Worm (Caenorhabditis elegans) whole organism, mixed stage, embryonic: ENCODE results near the gene hars-1.

Source experiments
- M03D4.4 ChIP-seq: sonication (generic microtip); optimal IDR thresholded peaks from 2 replicates; lab custom pipeline; 2017; ENCODE audit warnings: mild to moderate bottlenecking, missing genetic modification characterization, missing compliant biosample characterization
- bed-3 ChIP-seq: fragments of 200-800 bp; sonication (Bioruptor generic); optimal IDR thresholded peaks from 3 replicates; lab custom pipeline; 2018; ENCODE audit warnings: mild to moderate bottlenecking, missing genetic modification characterization, moderate library complexity, missing compliant biosample characterization
- blmp-1 ChIP-seq: fragments of 150-350 bp; optimal IDR thresholded peaks from 2 replicates; lab custom pipeline; 2014; ENCODE audit warnings: missing biosample characterization, missing genetic modification characterization
- ceh-39 ChIP-seq: fragments of 150-350 bp; optimal IDR thresholded peaks from 2 replicates; lab custom pipeline; 2014; ENCODE audit warnings: missing biosample characterization, missing genetic modification characterization
- ceh-83 ChIP-seq: fragments of 200-800 bp; sonication (Bioruptor generic); optimal IDR thresholded peaks from 2 replicates; lab custom pipeline; 2018; ENCODE audit warnings: mild to moderate bottlenecking, missing genetic modification characterization, missing compliant biosample characterization
- ces-1 ChIP-seq: fragments of 150-350 bp; optimal IDR thresholded peaks from 2 replicates; lab custom pipeline; 2014; ENCODE audit warnings: missing biosample characterization, missing genetic modification reagents, missing genetic modification characterization
- cnd-1 ChIP-seq: fragments of 200-800 bp; sonication (Bioruptor generic); optimal IDR thresholded peaks from 2 replicates; lab custom pipeline; 2018; ENCODE audit warnings: mild to moderate bottlenecking, missing genetic modification characterization, missing compliant biosample characterization
- drap-1 ChIP-seq: fragments of 200-800 bp; sonication (Bioruptor generic); optimal IDR thresholded peaks from 3 replicates; lab custom pipeline; 2018; ENCODE audit warnings: mild to moderate bottlenecking, missing genetic modification characterization, missing compliant biosample characterization
- elt-1 ChIP-seq: sonication (generic microtip); optimal IDR thresholded peaks from 2 replicates; lab custom pipeline; 2017; ENCODE audit warnings: missing genetic modification characterization, mild to moderate bottlenecking, missing compliant biosample characterization, antibody characterized with exemption, moderate library complexity, borderline replicate concordance; ENCODE audit not compliant: insufficient read depth
- flh-1 ChIP-seq: fragments of 200-800 bp; sonication (Bioruptor generic); optimal IDR thresholded peaks from 2 replicates; lab custom pipeline; 2018; ENCODE audit warnings: mild to moderate bottlenecking, missing genetic modification characterization, moderate library complexity, missing compliant biosample characterization
- ham-2 ChIP-seq: fragments of 200-800 bp; sonication (Bioruptor generic); optimal IDR thresholded peaks from 2 replicates; lab custom pipeline; 2018; ENCODE audit warnings: mild to moderate bottlenecking, missing genetic modification characterization, missing compliant biosample characterization
- hlh-1 ChIP-seq: fragments of 150-350 bp; optimal IDR thresholded peaks from 2 replicates; lab custom pipeline; 2014; ENCODE audit warnings: missing biosample characterization, missing genetic modification reagents, missing genetic modification characterization
- lin-13 ChIP-seq: fragments of 150-350 bp; optimal IDR thresholded peaks from 2 replicates; lab custom pipeline; 2014; ENCODE audit warnings: missing biosample characterization, missing genetic modification characterization
- lin-32 ChIP-seq: fragments of 200-800 bp; sonication (Bioruptor generic); optimal IDR thresholded peaks from 2 replicates; lab custom pipeline; 2018; ENCODE audit warnings: mild to moderate bottlenecking, missing genetic modification characterization, missing compliant biosample characterization
- lsy-2 ChIP-seq: fragments of 150-350 bp; optimal IDR thresholded peaks from 2 replicates; lab custom pipeline; 2014; ENCODE audit warnings: missing biosample characterization, missing genetic modification characterization
- mab-5 ChIP-seq: fragments of 150-350 bp; optimal IDR thresholded peaks from 2 replicates; lab custom pipeline; 2014; ENCODE audit warnings: missing biosample characterization, missing genetic modification characterization
- mls-2 ChIP-seq: sonication (generic microtip); optimal IDR thresholded peaks from 2 replicates; lab custom pipeline; 2016; ENCODE audit warnings: mild to moderate bottlenecking, missing genetic modification characterization, moderate library complexity, missing compliant biosample characterization
- nhr-12 ChIP-seq: fragments of 150-350 bp; optimal IDR thresholded peaks from 2 replicates; lab custom pipeline; 2014; ENCODE audit warnings: missing biosample characterization, missing genetic modification characterization
- nhr-237 ChIP-seq: fragments of 150-350 bp; optimal IDR thresholded peaks from 2 replicates; lab custom pipeline; 2014; ENCODE audit warnings: missing biosample characterization, missing genetic modification characterization
- nhr-28 ChIP-seq: fragments of 150-350 bp; optimal IDR thresholded peaks from 2 replicates; lab custom pipeline; 2014; ENCODE audit warnings: missing biosample characterization, missing genetic modification characterization
- nhr-76 ChIP-seq: sonication (generic microtip); optimal IDR thresholded peaks from 2 replicates; lab custom pipeline; 2017; ENCODE audit warnings: missing biosample characterization, missing genetic modification characterization
- pha-4 ChIP-seq: fragments of 150-350 bp; optimal IDR thresholded peaks from 2 replicates; lab custom pipeline; 2018; ENCODE audit warnings: missing biosample characterization, missing genetic modification reagents, missing genetic modification characterization
- sem-2 ChIP-seq: fragments of 200-800 bp; sonication (Bioruptor generic); optimal IDR thresholded peaks from 2 replicates; lab custom pipeline; 2018; ENCODE audit warnings: mild to moderate bottlenecking, missing genetic modification characterization, missing compliant biosample characterization
- snpc-4 ChIP-seq: fragments of 150-350 bp; optimal IDR thresholded peaks from 2 replicates; lab custom pipeline; 2014; ENCODE audit warnings: missing biosample characterization, missing genetic modification characterization
- sptf-1 ChIP-seq: sonication (generic microtip); optimal IDR thresholded peaks from 2 replicates; lab custom pipeline; 2017; ENCODE audit warnings: mild to moderate bottlenecking, missing genetic modification characterization, moderate library complexity, missing compliant biosample characterization
- tbx-8 ChIP-seq: fragments of 200-800 bp; sonication (Bioruptor generic); optimal IDR thresholded peaks from 2 replicates; lab custom pipeline; 2018; ENCODE audit warnings: mild to moderate bottlenecking, missing genetic modification characterization, moderate library complexity, missing compliant biosample characterization
- unc-120 ChIP-seq: sonication (generic microtip); optimal IDR thresholded peaks from 2 replicates; lab custom pipeline; 2017; ENCODE audit warnings: missing genetic modification characterization, missing compliant biosample characterization; ENCODE audit not compliant: poor library complexity, severe bottlenecking
- unc-39 ChIP-seq: fragments of 150-350 bp; optimal IDR thresholded peaks from 2 replicates; lab custom pipeline; 2014; ENCODE audit warnings: missing biosample characterization, missing genetic modification characterization
- unc-62 ChIP-seq: fragments of 150-350 bp; optimal IDR thresholded peaks from 2 replicates; lab custom pipeline; 2014; ENCODE audit warnings: missing biosample characterization, missing genetic modification reagents, missing genetic modification characterization
- zip-8 ChIP-seq: fragments of 150-350 bp; optimal IDR thresholded peaks from 2 replicates; lab custom pipeline; 2014; ENCODE audit warnings: missing biosample characterization, missing genetic modification characterization
- ztf-11 ChIP-seq: fragments of 150-350 bp; optimal IDR thresholded peaks from 2 replicates; lab custom pipeline; 2014; ENCODE audit warnings: missing biosample characterization, missing genetic modification characterization

hars-1 gene

ce11 chrIV:10894255-10894654, 35.5 kb downstream of the hars-1 start, which contains the start of gene srlf-14:
TSS of gene srlf-14 (minus strand) at chrIV:10894355.
- TF ChIP-seq drap-1 (GFP tag; lab: Kevin White, UChicago): no peak
- TF ChIP-seq nhr-12 (tag; lab: Kevin White, UChicago): no peak
- no peak for TF ChIP-seq unc-120 (tag; lab: Kevin White, UChicago)
- no peak for TF ChIP-seq lsy-2 (tag; lab: Kevin White, UChicago)
- no peak for TF ChIP-seq unc-62 (GFP tag; lab: Kevin White, UChicago)
- TF ChIP-seq mls-2: no peak
- TF ChIP-seq zip-8 (tag; lab: Kevin White, UChicago): no peak

DNA sequence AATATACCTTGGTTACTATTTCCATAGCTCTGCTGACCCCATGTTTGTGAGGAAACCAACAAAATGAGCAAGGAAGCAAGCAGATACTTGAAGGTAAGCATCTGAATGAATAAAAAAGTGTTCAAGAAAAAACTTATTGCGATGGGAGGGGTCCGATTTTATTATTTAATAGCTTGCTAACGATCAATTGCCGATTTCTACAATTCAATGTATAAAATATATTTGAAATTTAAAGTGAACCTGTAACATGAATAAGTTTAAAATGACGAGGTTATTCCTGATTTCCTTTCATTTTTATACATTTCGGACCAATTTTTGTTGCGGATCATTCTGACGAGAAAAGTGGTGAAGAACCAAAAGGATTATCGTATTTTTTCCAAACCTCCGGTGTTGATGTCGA, 37.8 kb downstream of the hars-1 start, which contains the start of gene srlf-13:
Gene srlf-13 (minus strand): TSS at position 101 of the 400 bp plus-strand sequence.
- TF ChIP-seq ces-1 (GFP tag; lab: Kevin White, UChicago): no peak
- TF ChIP-seq sptf-1: no peak
- no peak for TF ChIP-seq nhr-76 (tag; lab: Kevin White, UChicago)
- TF ChIP-seq unc-39 (tag; lab: Kevin White, UChicago): no peak
- TF ChIP-seq unc-62 (GFP tag; lab: Kevin White, UChicago): no peak
- no peak for TF ChIP-seq ztf-11 (tag; lab: Kevin White, UChicago)
- TF ChIP-seq tbx-8 (GFP tag; lab: Kevin White, UChicago): no peak
- no peak for TF ChIP-seq ceh-39 (tag; lab: Kevin White, UChicago)

ce11 chrIV:10898160-10898559, 39.4 kb downstream of the hars-1 start:
- TF ChIP-seq mab-5 (tag; lab: Kevin White, UChicago): no peak
- no peak for TF ChIP-seq M03D4.4
- TF ChIP-seq cnd-1: no peak
- TF ChIP-seq nhr-28 (tag; lab: Kevin White, UChicago): no peak
- no peak for TF ChIP-seq ham-2 (GFP tag; lab: Kevin White, UChicago)

- TF ChIP-seq ztf-11 (tag; lab: Kevin White, UChicago): no peak
- TF ChIP-seq zip-8 (tag; lab: Kevin White, UChicago): no peak
- no peak for TF ChIP-seq sem-2
- TF ChIP-seq lin-32: no peak
- TF ChIP-seq ceh-83 (GFP tag; lab: Kevin White, UChicago): no peak
- TF ChIP-seq, all 35 proteins: peak for 0
These were observed 40.3 kb downstream of the hars-1 start, which contains the start of the genes F13E9.9 and F13E9.19 for ce11 chrIV:10899091-10899490. TSS of gene F13E9.9 (minus strand) at chrIV:10899191. TSS of gene F13E9.19 (plus strand) at chrIV:10899406.

DNA sequence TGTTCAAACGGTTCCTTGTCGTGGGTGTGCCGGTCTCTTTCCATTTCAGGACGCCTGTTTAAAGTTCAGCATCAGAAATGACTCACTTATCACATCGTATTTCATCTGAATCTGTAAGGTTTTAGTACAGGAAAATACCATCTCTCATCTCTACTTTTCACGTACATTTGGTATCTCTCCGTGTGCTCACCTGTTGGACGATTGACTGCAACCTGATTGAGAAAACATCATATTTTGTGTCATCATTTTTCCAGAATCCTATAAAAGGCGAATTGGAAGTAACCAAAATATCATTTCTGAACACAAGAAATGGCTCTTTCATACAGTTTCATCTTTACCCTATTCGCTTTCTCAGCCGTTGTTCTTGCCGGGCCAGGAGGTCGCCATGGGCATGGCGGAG, 41.3 kb downstream of the hars-1 start, which contains the start of gene srlf-30:
Gene srlf-30 (plus strand): TSS at position 301 of the 400 bp plus-strand sequence.
- TF ChIP-seq nhr-28 (tag; lab: Kevin White, UChicago) (no peak), mab-5 (tag; lab: Kevin White, UChicago) (no peak), sem-2 (no peak), unc-39 (tag; lab: Kevin White, UChicago) (no peak), snpc-4 (tag; lab: Kevin White, UChicago) (no peak), unc-62 (GFP tag; lab: Kevin White, UChicago) (no peak), ces-1 (GFP tag; lab: Kevin White, UChicago) (no peak), ham-2 (GFP tag; lab: Kevin White, UChicago) (no peak), lin-13 (no peak), tbx-8 (GFP tag; lab: Kevin White, UChicago) (no peak), zip-8 (tag; lab: Kevin White, UChicago) (no peak), unc-120 (tag; lab: Kevin White, UChicago) (no peak), elt-1 (no peak), nhr-237 (tag; lab: Kevin White, UChicago) (no peak), blmp-1 (tag; lab: Kevin White, UChicago) (no peak), sptf-1 (no peak), lin-32 (no peak), M03D4.4 (no peak), ceh-39 (tag; lab: Kevin White, UChicago) (no peak), nhr-12 (tag; lab: Kevin White, UChicago) (no peak)

DNA sequence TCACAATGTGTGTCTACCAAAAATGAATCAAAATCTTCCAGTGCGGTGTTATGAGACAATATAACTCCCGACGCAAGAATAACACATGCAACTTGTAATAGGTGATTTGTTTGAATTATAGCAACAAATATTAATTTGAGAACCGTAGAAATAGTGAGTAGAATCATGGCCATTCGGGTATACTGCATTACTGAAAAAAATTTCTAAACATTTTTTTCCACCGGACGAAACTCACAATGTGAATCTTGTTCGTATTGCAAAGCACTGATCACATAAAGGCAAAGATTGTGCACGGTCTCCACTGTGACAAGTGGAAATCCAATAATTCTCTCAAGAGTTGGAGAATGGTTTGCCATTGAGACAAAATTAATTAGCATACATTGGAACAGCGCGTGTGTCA, 43.7 kb downstream of the hars-1 start:
- TF ChIP-seq sptf-1 (no peak), elt-1 (no peak), nhr-28 (tag; lab: Kevin White, UChicago) (no peak), tbx-8 (GFP tag; lab: Kevin White, UChicago) (no peak), drap-1 (GFP tag; lab: Kevin White, UChicago) (no peak), bed-3 (GFP tag; lab: Kevin White, UChicago) (no peak), ces-1 (GFP tag; lab: Kevin White, UChicago) (no peak), M03D4.4 (no peak), cnd-1 (no peak), unc-62 (GFP tag; lab: Kevin White, UChicago) (no peak), lin-32 (no peak), zip-8 (tag; lab: Kevin White, UChicago) (no peak), pha-4 (tag; lab: Kevin White, UChicago) (no peak), nhr-237 (tag; lab: Kevin White, UChicago) (no peak), mls-2 (no peak), flh-1 (GFP tag; lab: Kevin White, UChicago) (no peak), nhr-76 (tag; lab: Kevin White, UChicago) (no peak), hlh-1 (tag; lab: Kevin White, UChicago) (no peak)
